Worm (Caenorhabditis elegans) whole organism, mixed stage, embryonic: ENCODE measurements around the gene K09E4.3.

Experiments used
- M03D4.4 ChIP-seq: sonication (generic microtip); optimal IDR thresholded peaks from 2 replicates; lab custom pipeline; 2017; ENCODE audit warnings: mild to moderate bottlenecking, missing genetic modification characterization, missing compliant biosample characterization
- ztf-11 ChIP-seq: fragments of 150-350 bp; optimal IDR thresholded peaks from 2 replicates; lab custom pipeline; 2014; ENCODE audit warnings: missing biosample characterization, missing genetic modification characterization

DNA sequence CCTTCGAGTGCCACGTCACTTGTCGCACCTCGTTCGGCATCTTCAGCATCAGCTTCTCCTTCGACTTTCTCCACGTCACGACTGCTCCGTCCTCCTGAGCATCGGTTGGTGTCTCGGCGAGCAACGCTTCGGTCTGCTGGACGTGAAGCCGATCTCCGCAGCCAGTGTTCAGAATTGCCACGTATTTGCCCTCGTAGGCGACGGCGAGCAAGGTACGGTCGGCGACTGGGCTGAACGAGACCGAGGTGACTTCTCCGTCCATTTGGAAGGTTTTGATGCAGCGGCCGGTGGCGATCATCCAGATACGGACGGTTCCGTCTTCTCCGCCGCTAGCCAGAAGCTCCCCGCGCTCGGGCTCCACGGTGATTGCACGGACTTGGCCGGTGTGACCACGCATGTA is 25.5 kb upstream of the K09E4.3 start:
- TF ChIP-seq M03D4.4 (tag; lab: Kevin White, UChicago) (no peak), ztf-11 (tag; lab: Kevin White, UChicago) (no peak)
